Worm (Caenorhabditis elegans) whole organism, young adult: ENCODE results near the gene lem-4.

Experiments used
- B0035.1 ChIP-seq: sonication (generic microtip); optimal IDR thresholded peaks from 2 replicates; lab custom pipeline; 2016; ENCODE audit warnings: missing genetic modification characterization, mild to moderate bottlenecking, missing compliant biosample characterization, missing genotype, missing genetic modification reagents
- B0336.3 ChIP-seq: fragments of 200-800 bp; sonication (Bioruptor generic); IDR thresholded peaks from 2 replicates; pipeline ENCODE4 v1.3.6; 2022; ENCODE audit warnings: missing genetic modification characterization, missing compliant biosample characterization
- C06A6.2 ChIP-seq: fragments of 200-800 bp; sonication (Bioruptor generic); conservative IDR thresholded peaks from 2 replicates; pipeline ENCODE4 v1.3.6; 2022; ENCODE audit warnings: missing genetic modification characterization, missing compliant biosample characterization
- F10E7.11 ChIP-seq: sonication (generic microtip); optimal IDR thresholded peaks from 2 replicates; lab custom pipeline; 2017; ENCODE audit warnings: mild to moderate bottlenecking, missing genetic modification characterization, moderate library complexity, missing compliant biosample characterization
- F22D6.2 ChIP-seq: sonication (generic microtip); optimal IDR thresholded peaks from 2 replicates; lab custom pipeline; 2016; ENCODE audit warnings: mild to moderate bottlenecking, missing genetic modification characterization, missing compliant biosample characterization
- F37B4.10 ChIP-seq: fragments of 200-800 bp; sonication (Bioruptor generic); IDR thresholded peaks from 2 replicates; pipeline ENCODE4 v1.3.6; 2022; ENCODE audit warnings: missing genetic modification characterization, missing compliant biosample characterization
- F39B2.1 ChIP-seq: fragments of 200-800 bp; sonication (Bioruptor generic); IDR thresholded peaks from 2 replicates; pipeline ENCODE4 v1.3.6; 2022; ENCODE audit warnings: missing genetic modification reagents, missing genetic modification characterization, missing compliant biosample characterization
- F49E8.2 ChIP-seq: sonication (generic microtip); optimal IDR thresholded peaks from 3 replicates; lab custom pipeline; 2017; ENCODE audit warnings: missing genetic modification characterization, mild to moderate bottlenecking, missing compliant biosample characterization, antibody characterized with exemption, moderate library complexity; ENCODE audit not compliant: insufficient read depth
- K11D2.4 ChIP-seq: fragments of 200-800 bp; sonication (Bioruptor generic); IDR thresholded peaks from 2 replicates; pipeline ENCODE4 v1.3.6; 2022; ENCODE audit warnings: missing genetic modification reagents, missing genetic modification characterization, missing compliant biosample characterization
- K12H6.12 ChIP-seq: fragments of 200-800 bp; sonication (Bioruptor generic); optimal IDR thresholded peaks from 2 replicates; lab custom pipeline; 2018; ENCODE audit warnings: mild to moderate bottlenecking, missing genetic modification characterization, missing compliant biosample characterization
- T07F8.4 ChIP-seq: sonication (generic microtip); optimal IDR thresholded peaks from 2 replicates; lab custom pipeline; 2016; ENCODE audit warnings: mild to moderate bottlenecking, missing genetic modification characterization, moderate library complexity, missing compliant biosample characterization
- attf-3 ChIP-seq: fragments of 200-800 bp; sonication (Bioruptor generic); conservative IDR thresholded peaks from 2 replicates; pipeline ENCODE4 v1.3.6; 2022; ENCODE audit warnings: missing genetic modification reagents, missing genetic modification characterization, missing compliant biosample characterization
- attf-6 ChIP-seq: fragments of 200-800 bp; sonication (Bioruptor generic); IDR thresholded peaks from 2 replicates; pipeline ENCODE4 v1.3.6; 2022; ENCODE audit warnings: missing genetic modification reagents, missing genetic modification characterization, missing compliant biosample characterization
- bed-1 ChIP-seq: fragments of 200-800 bp; sonication (Bioruptor generic); IDR thresholded peaks from 2 replicates; pipeline ENCODE4 v1.3.6; 2022; ENCODE audit warnings: missing genetic modification reagents, missing genetic modification characterization, missing compliant biosample characterization
- cebp-1 ChIP-seq, 2 experiments: fragments of 200-800 bp in 1 of 2; sonication (Bioruptor generic) in 1 of 2; sonication (generic microtip) in 1 of 2; IDR thresholded peaks in 1 of 2; optimal IDR thresholded peaks in 1 of 2; 2 replicates each; pipeline versions ENCODE4 v1.3.6 to Lab custom; 2017 to 2022; ENCODE audit warnings: missing compliant biosample characterization in 2 of 2, missing genetic modification characterization in 2 of 2, mild to moderate bottlenecking in 1 of 2, missing genetic modification reagents in 1 of 2, moderate library complexity in 1 of 2
- ceh-79 ChIP-seq: sonication (generic microtip); optimal IDR thresholded peaks from 2 replicates; lab custom pipeline; 2017; ENCODE audit warnings: mild to moderate bottlenecking, missing genetic modification characterization, missing compliant biosample characterization
- ceh-91 ChIP-seq: fragments of 200-800 bp; sonication (Bioruptor generic); IDR thresholded peaks from 2 replicates; pipeline ENCODE4 v1.3.6; 2022; ENCODE audit warnings: missing genetic modification reagents, missing genetic modification characterization, missing compliant biosample characterization
- die-1 ChIP-seq: sonication (generic microtip); optimal IDR thresholded peaks from 2 replicates; lab custom pipeline; 2016; ENCODE audit warnings: missing genotype, mild to moderate bottlenecking, missing genetic modification characterization, missing compliant biosample characterization
- dox-1 ChIP-seq: fragments of 200-800 bp; sonication (Bioruptor generic); IDR thresholded peaks from 2 replicates; pipeline ENCODE4 v1.3.6; 2022; ENCODE audit warnings: missing genetic modification reagents, missing genetic modification characterization, missing compliant biosample characterization
- dpl-1 ChIP-seq: fragments of 150-350 bp; optimal IDR thresholded peaks from 2 replicates; lab custom pipeline; 2014; ENCODE audit warnings: missing biosample characterization, missing genetic modification reagents, missing genetic modification characterization
- egrh-3 ChIP-seq: fragments of 200-800 bp; sonication (Bioruptor generic); IDR thresholded peaks from 2 replicates; pipeline ENCODE4 v1.3.6; 2022; ENCODE audit warnings: missing genetic modification reagents, missing genetic modification characterization, missing compliant biosample characterization
- ekl-4 ChIP-seq: fragments of 200-800 bp; sonication (Bioruptor generic); IDR thresholded peaks from 2 replicates; pipeline ENCODE4 v1.3.6; 2022; ENCODE audit warnings: missing genetic modification reagents, missing genetic modification characterization, missing compliant biosample characterization
- gei-17 ChIP-seq: fragments of 200-800 bp; sonication (Bioruptor generic); optimal IDR thresholded peaks from 2 replicates; lab custom pipeline; 2018; ENCODE audit warnings: mild to moderate bottlenecking, missing genetic modification characterization, missing compliant biosample characterization
- hmg-1.2 ChIP-seq: fragments of 200-800 bp; sonication (Bioruptor generic); IDR thresholded peaks from 2 replicates; pipeline ENCODE4 v1.3.6; 2022; ENCODE audit warnings: missing genetic modification reagents, missing genetic modification characterization, missing compliant biosample characterization
- hmg-20 ChIP-seq: fragments of 200-800 bp; sonication (Bioruptor generic); IDR thresholded peaks from 2 replicates; pipeline ENCODE4 v1.3.6; 2022; ENCODE audit warnings: missing genetic modification reagents, missing genetic modification characterization, missing compliant biosample characterization
- lag-1 ChIP-seq: fragments of 200-800 bp; sonication (Bioruptor generic); IDR thresholded peaks from 2 replicates; pipeline ENCODE4 v1.3.6; 2022; ENCODE audit warnings: missing genetic modification reagents, missing genetic modification characterization, missing compliant biosample characterization
- let-526 ChIP-seq: fragments of 200-800 bp; sonication (Bioruptor generic); IDR thresholded peaks from 2 replicates; pipeline ENCODE4 v1.3.6; 2022; ENCODE audit warnings: missing genetic modification reagents, missing genetic modification characterization, missing compliant biosample characterization
- lin-26 ChIP-seq: fragments of 200-800 bp; sonication (Bioruptor generic); IDR thresholded peaks from 2 replicates; pipeline ENCODE4 v1.3.6; 2022; ENCODE audit warnings: missing genetic modification reagents, missing genetic modification characterization, missing compliant biosample characterization
- lin-54 ChIP-seq: fragments of 200-800 bp; sonication (Bioruptor generic); optimal IDR thresholded peaks from 2 replicates; lab custom pipeline; 2018; ENCODE audit warnings: mild to moderate bottlenecking, missing genetic modification characterization, missing compliant biosample characterization
- lsl-1 ChIP-seq: fragments of 200-800 bp; sonication (Bioruptor generic); optimal IDR thresholded peaks from 2 replicates; lab custom pipeline; 2018; ENCODE audit warnings: mild to moderate bottlenecking, missing genetic modification characterization, moderate library complexity, missing compliant biosample characterization
- lsy-27 ChIP-seq: sonication (generic microtip); optimal IDR thresholded peaks from 2 replicates; lab custom pipeline; 2017; ENCODE audit warnings: missing genetic modification characterization, mild to moderate bottlenecking, missing compliant biosample characterization, antibody characterized with exemption, missing genotype, borderline replicate concordance; ENCODE audit not compliant: insufficient read depth
- madf-10 ChIP-seq: sonication (generic microtip); optimal IDR thresholded peaks from 2 replicates; lab custom pipeline; 2016; ENCODE audit warnings: mild to moderate bottlenecking, missing genetic modification characterization, missing compliant biosample characterization
- mcd-1 ChIP-seq: fragments of 200-800 bp; sonication (Bioruptor generic); IDR thresholded peaks from 2 replicates; pipeline ENCODE4 v1.3.6; 2022; ENCODE audit warnings: missing genetic modification reagents, missing genetic modification characterization, missing compliant biosample characterization
- nfya-2 ChIP-seq: fragments of 200-800 bp; sonication (Bioruptor generic); IDR thresholded peaks from 2 replicates; pipeline ENCODE4 v1.3.6; 2022; ENCODE audit warnings: missing genetic modification reagents, missing genetic modification characterization, missing compliant biosample characterization
- nhr-80 ChIP-seq: sonication (generic microtip); optimal IDR thresholded peaks from 2 replicates; lab custom pipeline; 2016; ENCODE audit warnings: missing genetic modification characterization, missing compliant biosample characterization
- rcor-1 ChIP-seq: fragments of 200-800 bp; sonication (Bioruptor generic); IDR thresholded peaks from 2 replicates; pipeline ENCODE4 v1.3.6; 2022; ENCODE audit warnings: missing genetic modification reagents, missing genetic modification characterization, missing compliant biosample characterization
- rec-8 ChIP-seq, 2 experiments: sonication (generic microtip); optimal IDR thresholded peaks; 2 replicates each; lab custom pipeline; 2016; ENCODE audit warnings: mild to moderate bottlenecking in 2 of 2, missing genetic modification characterization in 2 of 2, missing genetic modification reagents in 2 of 2, missing genotype in 2 of 2, missing biosample characterization in 1 of 2, missing compliant biosample characterization in 1 of 2, moderate library complexity in 1 of 2
- sdz-38 ChIP-seq: sonication (generic microtip); optimal IDR thresholded peaks from 2 replicates; lab custom pipeline; 2016; ENCODE audit warnings: missing genotype, missing genetic modification characterization, missing compliant biosample characterization
- snpc-4 ChIP-seq, 5 experiments: fragments of 150-350 bp in 1 of 5; sonication (generic microtip) in 4 of 5; optimal IDR thresholded peaks; 2 replicates each; lab custom pipeline; 2014 to 2018; ENCODE audit warnings: missing genetic modification characterization in 5 of 5, missing biosample characterization in 3 of 5, antibody characterized with exemption in 2 of 5, mild to moderate bottlenecking in 2 of 5, missing compliant biosample characterization in 2 of 5, missing genotype in 2 of 5, moderate library complexity in 2 of 5, missing genetic modification reagents in 1 of 5
- somi-1 ChIP-seq: fragments of 200-800 bp; sonication (Bioruptor generic); optimal IDR thresholded peaks from 2 replicates; lab custom pipeline; 2018; ENCODE audit warnings: mild to moderate bottlenecking, missing genetic modification characterization, missing compliant biosample characterization
- tbx-9 ChIP-seq: sonication (generic microtip); optimal IDR thresholded peaks from 2 replicates; lab custom pipeline; 2016; ENCODE audit warnings: borderline replicate concordance, missing genetic modification characterization, inconsistent platforms, missing compliant biosample characterization
- unc-130 ChIP-seq: sonication (generic microtip); optimal IDR thresholded peaks from 2 replicates; lab custom pipeline; 2016; ENCODE audit warnings: missing genetic modification reagents, missing genetic modification characterization, missing compliant biosample characterization
- zim-3 ChIP-seq: sonication (generic microtip); optimal IDR thresholded peaks from 2 replicates; lab custom pipeline; 2017; ENCODE audit warnings: mild to moderate bottlenecking, missing genetic modification characterization, moderate library complexity, missing compliant biosample characterization
- ztf-28 ChIP-seq: fragments of 200-800 bp; sonication (Bioruptor generic); IDR thresholded peaks from 2 replicates; pipeline ENCODE4 v1.3.6; 2022; ENCODE audit warnings: missing genetic modification reagents, missing genetic modification characterization, missing compliant biosample characterization
- ztf-3 ChIP-seq: fragments of 200-800 bp; sonication (Bioruptor generic); optimal IDR thresholded peaks from 2 replicates; lab custom pipeline; 2018; ENCODE audit warnings: mild to moderate bottlenecking, missing genetic modification characterization, missing compliant biosample characterization
- ztf-6 ChIP-seq: fragments of 200-800 bp; sonication (Bioruptor generic); IDR thresholded peaks from 2 replicates; pipeline ENCODE4 v1.3.6; 2022; ENCODE audit warnings: missing genetic modification reagents, missing genetic modification characterization, missing compliant biosample characterization

The lem-4 gene

DNA sequence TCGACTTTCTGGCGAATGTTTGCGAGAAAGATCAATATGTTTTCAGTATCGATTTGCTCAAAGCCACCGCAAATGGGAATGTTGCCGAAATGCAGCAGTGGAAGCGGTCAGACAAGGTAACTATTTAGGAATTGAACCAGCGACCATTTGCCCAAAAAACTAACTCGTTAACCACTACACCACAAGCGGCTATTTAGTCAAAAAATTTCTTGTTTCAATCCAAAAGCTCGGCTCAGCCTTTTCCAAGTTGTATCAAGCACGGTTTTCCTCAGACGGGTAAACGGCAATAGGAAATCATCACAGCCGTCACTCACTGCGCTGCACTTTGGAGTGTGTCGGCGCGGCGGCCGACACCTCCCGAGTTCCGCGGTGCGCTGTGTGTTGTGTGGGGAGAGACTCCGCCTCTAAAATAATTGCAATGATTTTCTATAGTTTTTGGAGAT, 12.3 kb upstream of the lem-4 start (continued):
- no peak for TF ChIP-seq F10E7.11
- TF ChIP-seq F37B4.10 (GFP tag; lab: Robert Waterston, UW): no peak
- peak; percentile 33 for TF ChIP-seq sdz-38 (tag; lab: Kevin White, UChicago)
- peak; percentile 80 for TF ChIP-seq die-1
- no peak for TF ChIP-seq tbx-9 (tag; lab: Kevin White, UChicago)
- 0 out of 2 replicates have a peak, but pooled peaks have one; percentile 20 for TF ChIP-seq C06A6.2 (GFP tag; lab: Robert Waterston, UW)
- peak; percentile 59; the same call in 1 of the 2 replicates for TF ChIP-seq K11D2.4 (GFP tag; lab: Robert Waterston, UW)
- peak; percentile 16 for TF ChIP-seq dpl-1 (GFP tag; lab: Kevin White, UChicago)
- peak; percentile 97 for TF ChIP-seq F49E8.2 (tag; lab: Kevin White, UChicago)
- TF ChIP-seq gei-17 (GFP tag; lab: Kevin White, UChicago): peak; percentile 57
- peak; percentile 98 for TF ChIP-seq hmg-1.2 (GFP tag; lab: Robert Waterston, UW)
- peak; percentile 76 for TF ChIP-seq attf-3
- peak; percentile 63 for TF ChIP-seq T07F8.4
- peak; percentile 96 for TF ChIP-seq dox-1 (GFP tag; lab: Robert Waterston, UW)
- TF ChIP-seq F22D6.2: no peak
- TF ChIP-seq somi-1: peak; percentile 54
- peak; percentile 58 for TF ChIP-seq madf-10
- peak; percentile 38 for TF ChIP-seq zim-3 (tag; lab: Kevin White, UChicago)
- peak; percentile 98 for TF ChIP-seq B0336.3 (GFP tag; lab: Robert Waterston, UW)
- peak; percentile 93 for TF ChIP-seq mcd-1 (GFP tag; lab: Robert Waterston, UW)
- TF ChIP-seq ztf-3: peak; percentile 58
- peak; percentile 91 for TF ChIP-seq ekl-4 (GFP tag; lab: Robert Waterston, UW)
- TF ChIP-seq bed-1 (GFP tag; lab: Robert Waterston, UW): 0 out of 2 replicates have a peak, but pooled peaks have one; percentile 44
- peak; percentile 95 for TF ChIP-seq ztf-28 (GFP tag; lab: Robert Waterston, UW)
- 0 out of 2 replicates have a peak, but pooled peaks have one; percentile 23 for TF ChIP-seq let-526 (GFP tag; lab: Robert Waterston, UW)
- TF ChIP-seq ceh-91: peak; percentile 59
- peak; percentile 91 for TF ChIP-seq lin-26 (GFP tag; lab: Robert Waterston, UW)
- TF ChIP-seq ceh-79: peak; percentile 84
- peak; percentile 78 for TF ChIP-seq rcor-1
- TF ChIP-seq attf-6 (GFP tag; lab: Robert Waterston, UW): peak; percentile 93
- peak; percentile 40 for TF ChIP-seq cebp-1 (GFP tag; IDR thresholded peaks at IDR 0.05; lab: Robert Waterston, UW)
- TF ChIP-seq cebp-1 (tag; optimal IDR thresholded peaks at IDR 0.05; lab: Kevin White, UChicago): peak; percentile 48
- peak; percentile 63 for TF ChIP-seq unc-130 (GFP tag; lab: Kevin White, UChicago)
- peak; percentile 18 for TF ChIP-seq K12H6.12 (tag; lab: Kevin White, UChicago)
- 0 out of 2 replicates have a peak, but pooled peaks have one; percentile 36 for TF ChIP-seq F39B2.1 (GFP tag; lab: Robert Waterston, UW)
- peak; percentile 19 to 84 for TF ChIP-seq rec-8 (tag; optimal IDR thresholded peaks at IDR 0.05; lab: Kevin White, UChicago)
- TF ChIP-seq B0035.1 (tag; lab: Kevin White, UChicago): peak; percentile 64
- peak; percentile 50 for TF ChIP-seq nhr-80 (tag; lab: Kevin White, UChicago)
- TF ChIP-seq nfya-2 (GFP tag; lab: Robert Waterston, UW): no peak
- peak; percentile 71 for TF ChIP-seq egrh-3 (GFP tag; lab: Robert Waterston, UW)
- TF ChIP-seq lsy-27: peak; percentile 91
- peak; percentile 99 for TF ChIP-seq snpc-4 (GFP tag; optimal IDR thresholded peaks at IDR 0.05; lab: Kevin White, UChicago)
- TF ChIP-seq snpc-4 (tag; optimal IDR thresholded peaks at IDR 0.05; lab: Kevin White, UChicago): peak; percentile 99 to 100 (median 100)
- peak; percentile 67; the same call in 1 of the 2 replicates for TF ChIP-seq hmg-20
- TF ChIP-seq lin-54 (GFP tag; lab: Kevin White, UChicago): peak; percentile 88
- peak; percentile 85 for TF ChIP-seq lsl-1 (GFP tag; lab: Kevin White, UChicago)
- TF ChIP-seq lag-1 (GFP tag; lab: Robert Waterston, UW): no peak
- TF ChIP-seq ztf-6 (GFP tag; lab: Robert Waterston, UW): no peak
